Worm (Caenorhabditis elegans) whole organism, young adult: ENCODE measurements around the gene ZK1307.3.

ENCODE experiments used
- F49E8.2 ChIP-seq: sonication (generic microtip); optimal IDR thresholded peaks from 3 replicates; lab custom pipeline; 2017; ENCODE audit warnings: missing genetic modification characterization, mild to moderate bottlenecking, missing compliant biosample characterization, antibody characterized with exemption, moderate library complexity; ENCODE audit not compliant: insufficient read depth
- ama-1 ChIP-seq, 3 experiments: fragments of 150-350 bp in 1 of 3; sonication (generic microtip) in 2 of 3; optimal IDR thresholded peaks; 2 replicates each; lab custom pipeline; 2014 to 2018; ENCODE audit warnings: missing biosample characterization in 2 of 3, missing genetic modification characterization in 2 of 3, missing genetic modification reagents in 2 of 3
- ceh-27 ChIP-seq: fragments of 200-800 bp; sonication (Bioruptor generic); optimal IDR thresholded peaks from 2 replicates; lab custom pipeline; 2018; ENCODE audit warnings: mild to moderate bottlenecking, missing genetic modification characterization, moderate library complexity, missing compliant biosample characterization
- efl-1 ChIP-seq: fragments of 150-350 bp; optimal IDR thresholded peaks from 2 replicates; lab custom pipeline; 2014; ENCODE audit warnings: missing biosample characterization, missing genetic modification reagents, missing genetic modification characterization
- egrh-3 ChIP-seq: fragments of 200-800 bp; sonication (Bioruptor generic); IDR thresholded peaks from 2 replicates; pipeline ENCODE4 v1.3.6; 2022; ENCODE audit warnings: missing genetic modification reagents, missing genetic modification characterization, missing compliant biosample characterization
- pha-4 ChIP-seq: fragments of 150-350 bp; sonication (generic microtip); optimal IDR thresholded peaks from 2 replicates; lab custom pipeline; 2014; ENCODE audit warnings: missing biosample characterization, missing genetic modification reagents, missing genetic modification characterization
- sptf-2 ChIP-seq: fragments of 200-800 bp; sonication (Bioruptor generic); optimal IDR thresholded peaks from 2 replicates; lab custom pipeline; 2018; ENCODE audit warnings: mild to moderate bottlenecking, missing genetic modification characterization, missing compliant biosample characterization

- TF ChIP-seq F49E8.2 (tag; lab: Kevin White, UChicago): no peak
- TF ChIP-seq sptf-2 (GFP tag; lab: Kevin White, UChicago): no peak
- TF ChIP-seq efl-1 (GFP tag; lab: Kevin White, UChicago): no peak
- no peak for TF ChIP-seq pha-4 (tag; lab: Kevin White, UChicago)
- no peak for TF ChIP-seq ceh-27 (GFP tag; lab: Kevin White, UChicago)
- TF ChIP-seq ama-1 (optimal IDR thresholded peaks at IDR 0.05; lab: Kevin White, UChicago): no peak
- no peak for TF ChIP-seq ama-1 (GFP tag; optimal IDR thresholded peaks at IDR 0.05; lab: Kevin White, UChicago)
- no peak for TF ChIP-seq egrh-3
Measured at ce11 chrII:9605954-9606353, 46.9 kb downstream of the ZK1307.3 start.
